Worm (Caenorhabditis elegans): Measurements from ENCODE around the gene K04A8.1.

ce11 chrV:6576567-6576966, 10.4 kb downstream of the K04A8.1 start, which contains the start of gene EGAP9.4:
- no peak for TF ChIP-seq ZK546.5 (tag; optimal IDR thresholded peaks at IDR 0.05)
- no peak for TF ChIP-seq nhr-237 (tag; optimal IDR thresholded peaks at IDR 0.05)
- TF ChIP-seq snpc-4 (tag; optimal IDR thresholded peaks at IDR 0.05) = no peak
- TF ChIP-seq unc-55 (GFP tag; optimal IDR thresholded peaks at IDR 0.05) = no peak
- no peak for TF ChIP-seq unc-62 (GFP tag; optimal IDR thresholded peaks at IDR 0.05)
- TF ChIP-seq peb-1 (tag; optimal IDR thresholded peaks at IDR 0.05) = no peak
- no peak for TF ChIP-seq lin-39 (tag; optimal IDR thresholded peaks at IDR 0.05)
- no peak for TF ChIP-seq aly-2 (tag; optimal IDR thresholded peaks at IDR 0.05)

Measured in whole organism, L2 larva.